Worm (Caenorhabditis elegans): ENCODE measurements around the gene F09C6.10.

DNA sequence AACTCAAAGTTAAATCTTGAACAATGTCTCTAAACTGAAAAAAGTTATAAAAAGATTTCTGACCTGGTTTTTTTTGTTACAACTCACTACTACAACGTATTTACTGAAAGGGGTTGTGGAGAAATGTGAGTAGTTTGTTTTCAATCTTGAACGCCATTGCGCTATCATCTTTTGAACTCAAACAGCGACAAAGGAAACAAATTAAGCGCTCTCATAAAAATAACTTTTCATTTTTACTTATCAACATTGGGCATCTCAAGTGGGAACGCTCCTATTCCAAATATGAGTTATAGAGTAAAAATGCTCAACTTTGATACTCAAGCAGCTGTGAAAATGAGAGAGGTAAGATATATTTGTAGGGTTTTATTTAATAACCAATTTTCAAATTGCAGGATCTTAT is 22.5 kb downstream of the F09C6.10 start, which contains the start of gene F09C6.15:
- TF ChIP-seq saeg-2 (GFP tag; IDR thresholded peaks at IDR 0.05) (no peak), ceh-44 (GFP tag; IDR thresholded peaks at IDR 0.05) (no peak), zfp-2 (tag; optimal IDR thresholded peaks at IDR 0.05) (no peak), pqm-1 (tag; optimal IDR thresholded peaks at IDR 0.05) (no peak), unc-62 (GFP tag; optimal IDR thresholded peaks at IDR 0.05 in 1 of 2) (no peak), unc-62 (tag; optimal IDR thresholded peaks at IDR 0.05) (no peak), aly-2 (tag; optimal IDR thresholded peaks at IDR 0.05) (no peak), lin-15B (tag; optimal IDR thresholded peaks at IDR 0.05) (no peak), lir-3 (tag; optimal IDR thresholded peaks at IDR 0.05) (no peak), egl-27 (tag; optimal IDR thresholded peaks at IDR 0.05) (no peak), hmg-1.1 (GFP tag; IDR thresholded peaks at IDR 0.05) (no peak), nhr-10 (tag; optimal IDR thresholded peaks at IDR 0.05) (no peak), spr-1 (tag; optimal IDR thresholded peaks at IDR 0.05) (no peak), unc-130 (GFP tag; optimal IDR thresholded peaks at IDR 0.05) (no peak), pha-4 (GFP tag; IDR thresholded peaks at IDR 0.05) (no peak), pha-4 (tag; optimal IDR thresholded peaks at IDR 0.05) (no peak)

Measured in whole organism, L4 larva.